Fruit fly (Drosophila melanogaster) whole organism, embryonic: Measurements from ENCODE around the gene Snx21.

Experiments
- Asciz ChIP-seq: fragments of 200-800 bp; sonication (Bioruptor generic); optimal IDR thresholded peaks from 2 replicates; lab custom pipeline; 2017; ENCODE audit warnings: missing biosample characterization, mild to moderate bottlenecking, missing genetic modification characterization, missing genetic modification reagents
- Bgb ChIP-seq: fragments of 200-800 bp; sonication (Bioruptor generic); IDR thresholded peaks from 2 replicates; pipeline ENCODE4 v1.3.6; 2022; ENCODE audit warnings: missing biosample characterization, missing genetic modification characterization; ENCODE audit not compliant: partially characterized antibody
- BtbVII ChIP-seq: fragments of 200-800 bp; sonication (Bioruptor generic); optimal IDR thresholded peaks from 3 replicates; lab custom pipeline; 2017; ENCODE audit warnings: missing biosample characterization, mild to moderate bottlenecking, missing genetic modification characterization
- CG11504 ChIP-seq: fragments of 200-800 bp; sonication (Bioruptor generic); optimal IDR thresholded peaks from 3 replicates; lab custom pipeline; 2019; ENCODE audit warnings: missing biosample characterization, mild to moderate bottlenecking, missing genetic modification characterization, moderate library complexity
- CG12155 ChIP-seq: fragments of 200-800 bp; sonication (Bioruptor generic); optimal IDR thresholded peaks from 3 replicates; lab custom pipeline; 2016; ENCODE audit warnings: missing biosample characterization, missing genetic modification characterization
- CG13287 ChIP-seq: fragments of 200-800 bp; sonication (Bioruptor generic); IDR thresholded peaks from 2 replicates; pipeline ENCODE4 v1.3.6; 2022; ENCODE audit warnings: missing biosample characterization, missing genetic modification characterization; ENCODE audit not compliant: partially characterized antibody
- CG14667 ChIP-seq: fragments of 200-800 bp; sonication (Bioruptor generic); IDR thresholded peaks from 2 replicates; pipeline ENCODE4 v1.3.6; 2022; ENCODE audit warnings: missing biosample characterization, missing genetic modification characterization
- CG15601 ChIP-seq: fragments of 200-800 bp; sonication (Bioruptor generic); optimal IDR thresholded peaks from 3 replicates; lab custom pipeline; 2019; ENCODE audit warnings: missing biosample characterization, mild to moderate bottlenecking, missing genetic modification characterization, moderate library complexity
- CG18011 ChIP-seq: fragments of 200-800 bp; sonication (Bioruptor generic); optimal IDR thresholded peaks from 2 replicates; lab custom pipeline; 2017; ENCODE audit warnings: missing biosample characterization, missing genetic modification characterization, mild to moderate bottlenecking, moderate library complexity, missing genotype
- CG2678 ChIP-seq: fragments of 200-800 bp; sonication (Bioruptor generic); optimal IDR thresholded peaks from 3 replicates; lab custom pipeline; 2019; ENCODE audit warnings: missing biosample characterization, mild to moderate bottlenecking, missing genetic modification characterization, moderate library complexity
- CG30403 ChIP-seq: fragments of 200-800 bp; sonication (Bioruptor generic); optimal IDR thresholded peaks from 3 replicates; lab custom pipeline; 2016; ENCODE audit warnings: missing biosample characterization, missing genetic modification characterization
- CG3065 ChIP-seq: fragments of 200-800 bp; sonication (Bioruptor generic); optimal IDR thresholded peaks from 2 replicates; lab custom pipeline; 2016; ENCODE audit warnings: missing biosample characterization, missing genetic modification characterization
- CG33557 ChIP-seq: fragments of 200-800 bp; sonication (Bioruptor generic); optimal IDR thresholded peaks from 2 replicates; lab custom pipeline; 2019; ENCODE audit warnings: missing biosample characterization, mild to moderate bottlenecking, missing genetic modification characterization, moderate library complexity
- CG3407 ChIP-seq: fragments of 200-800 bp; sonication (Bioruptor generic); optimal IDR thresholded peaks from 2 replicates; lab custom pipeline; 2018; ENCODE audit warnings: missing biosample characterization, mild to moderate bottlenecking, missing genetic modification characterization
- CG4424 ChIP-seq: fragments of 200-800 bp; sonication (Bioruptor generic); optimal IDR thresholded peaks from 3 replicates; lab custom pipeline; 2016; ENCODE audit warnings: missing biosample characterization, missing genetic modification characterization
- CG4730 ChIP-seq: fragments of 200-800 bp; sonication (Bioruptor generic); IDR thresholded peaks from 2 replicates; pipeline ENCODE4 v1.3.6; 2022; ENCODE audit warnings: missing biosample characterization, missing genetic modification characterization
- CG4820 ChIP-seq: fragments of 200-800 bp; sonication (Bioruptor generic); optimal IDR thresholded peaks from 3 replicates; lab custom pipeline; 2016; ENCODE audit warnings: missing biosample characterization, missing genetic modification characterization
- CG7745 ChIP-seq: fragments of 200-800 bp; sonication (Bioruptor generic); optimal IDR thresholded peaks from 2 replicates; lab custom pipeline; 2018; ENCODE audit warnings: missing biosample characterization, mild to moderate bottlenecking, missing genetic modification characterization, moderate library complexity
- CG8290 ChIP-seq, 3 experiments: fragments of 200-800 bp; sonication (Bioruptor generic); optimal IDR thresholded peaks; 2 replicates each; lab custom pipeline; 2016 to 2019; ENCODE audit warnings: missing biosample characterization in 3 of 3, missing genetic modification characterization in 3 of 3, mild to moderate bottlenecking in 2 of 3, moderate library complexity in 1 of 3
- CG8359 ChIP-seq: fragments of 200-800 bp; sonication (Bioruptor generic); optimal IDR thresholded peaks from 2 replicates; lab custom pipeline; 2017; ENCODE audit warnings: missing biosample characterization, mild to moderate bottlenecking, missing genetic modification characterization, borderline replicate concordance
- CG8388 ChIP-seq: fragments of 200-800 bp; sonication (Bioruptor generic); optimal IDR thresholded peaks from 2 replicates; lab custom pipeline; 2019; ENCODE audit warnings: missing biosample characterization, mild to moderate bottlenecking, missing genetic modification characterization, moderate library complexity
- CG8478 ChIP-seq: fragments of >200 bp; optimal IDR thresholded peaks from 2 replicates; lab custom pipeline; 2018
- Eip74EF ChIP-seq, 2 experiments: fragments of 200-800 bp in 1 of 2; fragments of >200 bp in 1 of 2; sonication (Bioruptor generic) in 1 of 2; optimal IDR thresholded peaks; 2 replicates each; lab custom pipeline; 2017 to 2019; ENCODE audit warnings: missing biosample characterization in 2 of 2, missing genetic modification characterization in 2 of 2, mild to moderate bottlenecking in 1 of 2, moderate library complexity in 1 of 2
- Elba2 ChIP-seq: fragments of 200-800 bp; sonication (Bioruptor generic); optimal IDR thresholded peaks from 3 replicates; lab custom pipeline; 2016; ENCODE audit warnings: missing biosample characterization, missing genetic modification characterization
- Fer1 ChIP-seq: fragments of 200-800 bp; sonication (Bioruptor generic); optimal IDR thresholded peaks from 2 replicates; lab custom pipeline; 2017; ENCODE audit warnings: missing biosample characterization, mild to moderate bottlenecking, missing genetic modification characterization
- H15 ChIP-seq: fragments of 200-800 bp; sonication (Bioruptor generic); IDR thresholded peaks from 3 replicates; pipeline ENCODE4 v1.3.6; 2022; ENCODE audit warnings: missing biosample characterization, missing genetic modification characterization
- Hand ChIP-seq: fragments of 200-800 bp; sonication (Bioruptor generic); optimal IDR thresholded peaks from 2 replicates; lab custom pipeline; 2017; ENCODE audit warnings: mild to moderate bottlenecking, missing biosample characterization, missing genetic modification reagents, missing genetic modification characterization
- Hr3 ChIP-seq: fragments of 200-800 bp; sonication (Bioruptor generic); optimal IDR thresholded peaks from 3 replicates; lab custom pipeline; 2016; ENCODE audit warnings: missing biosample characterization, missing genetic modification characterization
- Jarid2 ChIP-seq: fragments of 200-800 bp; sonication (Bioruptor generic); optimal IDR thresholded peaks from 3 replicates; lab custom pipeline; 2017; ENCODE audit warnings: mild to moderate bottlenecking, missing biosample characterization, missing genetic modification reagents, missing genetic modification characterization
- Med ChIP-seq: fragments of 200-800 bp; sonication (Bioruptor generic); peaks from one replicate; lab custom pipeline; 2016; ENCODE audit warnings: missing biosample characterization, missing genetic modification characterization, mild to moderate bottlenecking, inconsistent platforms, moderate library complexity
- Myb ChIP-seq: fragments of 200-800 bp; sonication (Bioruptor generic); optimal IDR thresholded peaks from 2 replicates; lab custom pipeline; 2016; ENCODE audit warnings: missing biosample characterization, missing genetic modification characterization
- Nf-YB ChIP-seq: fragments of 200-800 bp; sonication (Bioruptor generic); optimal IDR thresholded peaks from 3 replicates; lab custom pipeline; 2019; ENCODE audit warnings: missing biosample characterization, mild to moderate bottlenecking, missing genetic modification characterization, moderate library complexity
- Oli ChIP-seq: fragments of 200-800 bp; sonication (Bioruptor generic); optimal IDR thresholded peaks from 2 replicates; lab custom pipeline; 2018; ENCODE audit warnings: missing biosample characterization, mild to moderate bottlenecking, missing genetic modification characterization, moderate library complexity
- Rx ChIP-seq: fragments of 200-800 bp; sonication (Bioruptor generic); IDR thresholded peaks from 2 replicates; pipeline ENCODE4 v1.3.6; 2022; ENCODE audit warnings: missing biosample characterization, missing genetic modification characterization
- TFAM ChIP-seq: fragments of 200-800 bp; sonication (Bioruptor generic); optimal IDR thresholded peaks from 2 replicates; lab custom pipeline; 2017; ENCODE audit warnings: missing biosample characterization, missing genetic modification characterization, inconsistent platforms
- Vsx1 ChIP-seq: fragments of 200-800 bp; sonication (Bioruptor generic); optimal IDR thresholded peaks from 2 replicates; lab custom pipeline; 2017; ENCODE audit warnings: missing biosample characterization, mild to moderate bottlenecking, missing genetic modification characterization, missing genetic modification reagents
- ara ChIP-seq: fragments of 200-800 bp; sonication (Bioruptor generic); IDR thresholded peaks from 2 replicates; pipeline ENCODE4 v1.3.6; 2022; ENCODE audit warnings: missing biosample characterization, missing genetic modification characterization
- btn ChIP-seq: fragments of 200-800 bp; sonication (Bioruptor generic); optimal IDR thresholded peaks from 2 replicates; lab custom pipeline; 2016; ENCODE audit warnings: missing biosample characterization, missing genetic modification characterization
- cad ChIP-seq: fragments of >200 bp; optimal IDR thresholded peaks from 2 replicates; lab custom pipeline; 2017; ENCODE audit warnings: missing biosample characterization, missing genetic modification characterization
- caup ChIP-seq: fragments of 200-800 bp; sonication (Bioruptor generic); optimal IDR thresholded peaks from 3 replicates; lab custom pipeline; 2017; ENCODE audit warnings: missing biosample characterization, mild to moderate bottlenecking, missing genetic modification characterization, moderate library complexity; ENCODE audit not compliant: severe bottlenecking
- chn ChIP-seq: fragments of 200-800 bp; sonication (Bioruptor generic); optimal IDR thresholded peaks from 2 replicates; lab custom pipeline; 2016; ENCODE audit warnings: missing biosample characterization, missing genetic modification characterization
- da ChIP-seq: fragments of 200-800 bp; sonication (Bioruptor generic); optimal IDR thresholded peaks from 2 replicates; lab custom pipeline; 2016; ENCODE audit warnings: missing biosample characterization, missing genetic modification characterization
- dmrt99B ChIP-seq: fragments of 200-800 bp; sonication (Bioruptor generic); optimal IDR thresholded peaks from 2 replicates; lab custom pipeline; 2018; ENCODE audit warnings: missing biosample characterization, mild to moderate bottlenecking, missing genetic modification characterization, moderate library complexity
- gem ChIP-seq: fragments of 200-800 bp; sonication (Bioruptor generic); optimal IDR thresholded peaks from 2 replicates; lab custom pipeline; 2019; ENCODE audit warnings: missing biosample characterization, mild to moderate bottlenecking, missing genetic modification characterization, moderate library complexity
- lilli ChIP-seq: fragments of 200-800 bp; sonication (Bioruptor generic); optimal IDR thresholded peaks from 3 replicates; lab custom pipeline; 2016; ENCODE audit warnings: missing biosample characterization, missing genetic modification characterization
- lmd ChIP-seq: fragments of 200-800 bp; sonication (Bioruptor generic); IDR thresholded peaks from 2 replicates; pipeline ENCODE4 v1.3.6; 2022; ENCODE audit warnings: missing biosample characterization, missing genetic modification characterization
- pb ChIP-seq: fragments of 200-800 bp; sonication (Bioruptor generic); optimal IDR thresholded peaks from 3 replicates; lab custom pipeline; 2016; ENCODE audit warnings: missing biosample characterization, missing genetic modification characterization
- ranshi ChIP-seq: fragments of 200-800 bp; sonication (Bioruptor generic); IDR thresholded peaks from 2 replicates; pipeline ENCODE4 v1.3.6; 2022; ENCODE audit warnings: missing biosample characterization, missing genetic modification characterization
- sisA ChIP-seq: fragments of 200-800 bp; sonication (Bioruptor generic); IDR thresholded peaks from 2 replicates; pipeline ENCODE4 v1.3.6; 2022; ENCODE audit warnings: missing biosample characterization, missing genetic modification characterization
- stc ChIP-seq: fragments of 200-800 bp; sonication (Bioruptor generic); IDR thresholded peaks from 2 replicates; pipeline ENCODE4 v1.3.6; 2022; ENCODE audit warnings: missing biosample characterization, missing genetic modification characterization

Gene Snx21

dm6 chr2L:2723100-2723499 lies 42.4 kb downstream of the Snx21 start (continued):
- TF ChIP-seq CG2678 (tag; lab: Kevin White, UChicago) (peak; percentile 52), CG4730 (GFP tag; lab: Robert Waterston, UW) (no peak), sisA (GFP tag; lab: Robert Waterston, UW) (no peak; the same call in 1 of the 2 replicates), Hr3 (GFP tag; lab: Kevin White, UChicago) (no peak), pb (no peak), CG7745 (tag; lab: Kevin White, UChicago) (no peak), CG30403 (GFP tag; lab: Kevin White, UChicago) (peak; percentile 17), gem (tag; lab: Kevin White, UChicago) (peak; percentile 45), CG18011 (GFP tag; lab: Kevin White, UChicago) (no peak), btn (GFP tag; lab: Kevin White, UChicago) (no peak), ara (GFP tag; lab: Robert Waterston, UW) (no peak), CG8359 (GFP tag; lab: Kevin White, UChicago) (no peak), chn (GFP tag; lab: Kevin White, UChicago) (no peak), lmd (peak; percentile 25; the same call in 1 of the 2 replicates), dmrt99B (tag; lab: Kevin White, UChicago) (peak; percentile 30), TFAM (GFP tag; lab: Kevin White, UChicago) (no peak), CG15601 (tag; lab: Kevin White, UChicago) (no peak), CG4424 (GFP tag; lab: Kevin White, UChicago) (no peak), stc (no peak), Oli (tag; lab: Kevin White, UChicago) (no peak), Fer1 (peak; percentile 17), CG4820 (GFP tag; lab: Kevin White, UChicago) (no peak), CG13287 (GFP tag; lab: Robert Waterston, UW) (no peak), H15 (GFP tag; lab: Robert Waterston, UW) (peak; percentile 25; the same call in 1 of the 3 replicates), Hand (GFP tag; lab: Kevin White, UChicago) (peak; percentile 4), CG11504 (tag; lab: Kevin White, UChicago) (peak; percentile 48), cad (no peak), lilli (GFP tag; lab: Kevin White, UChicago) (peak; percentile 32), CG8290 (GFP tag; optimal IDR thresholded peaks at IDR 0.05; lab: Kevin White, UChicago) (no peak), CG8290 (tag; optimal IDR thresholded peaks at IDR 0.05; lab: Kevin White, UChicago) (peak in 1 of 2 experiments; percentile 63), CG8478 (lab: Kevin White, UChicago) (no peak), CG33557 (no peak), caup (GFP tag; lab: Kevin White, UChicago) (no peak), Vsx1 (no peak), CG14667 (GFP tag; lab: Robert Waterston, UW) (0 out of 2 replicates have a peak, but pooled peaks have one; percentile 13), Myb (no peak), Nf-YB (GFP tag; lab: Kevin White, UChicago) (no peak), CG3065 (GFP tag; lab: Kevin White, UChicago) (no peak), Elba2 (GFP tag; lab: Kevin White, UChicago) (no peak), Med (GFP tag; lab: Kevin White, UChicago) (peak; percentile 83), Eip74EF (GFP tag; optimal IDR thresholded peaks at IDR 0.05; lab: Kevin White, UChicago) (no peak), CG3407 (GFP tag; lab: Kevin White, UChicago) (no peak), Rx (no peak), Asciz (no peak), BtbVII (GFP tag; lab: Kevin White, UChicago) (no peak), da (GFP tag; lab: Kevin White, UChicago) (no peak), ranshi (GFP tag; lab: Robert Waterston, UW) (no peak), CG8388 (GFP tag; lab: Kevin White, UChicago) (no peak), Bgb (no peak), CG12155 (GFP tag; lab: Kevin White, UChicago) (no peak), Jarid2 (GFP tag; lab: Kevin White, UChicago) (no peak)
